Worm (Caenorhabditis elegans) whole organism, late embryonic: ENCODE data around the gene dct-18.
A peak's percentile ranks its signal among the peaks of the same experiment; 100 is the strongest.

ENCODE experiments used
- C38D4.7 ChIP-seq: fragments of 200-800 bp; sonication (Bioruptor generic); optimal IDR thresholded peaks from 2 replicates; lab custom pipeline; 2018; ENCODE audit warnings: mild to moderate bottlenecking, missing genetic modification characterization, moderate library complexity, missing compliant biosample characterization
- F13H6.1 ChIP-seq: sonication (generic microtip); optimal IDR thresholded peaks from 2 replicates; lab custom pipeline; 2016; ENCODE audit warnings: missing genetic modification characterization, missing compliant biosample characterization
- K02D7.2 ChIP-seq: sonication (generic microtip); optimal IDR thresholded peaks from 2 replicates; lab custom pipeline; 2017; ENCODE audit warnings: mild to moderate bottlenecking, missing genetic modification characterization, missing compliant biosample characterization
- ahr-1 ChIP-seq: sonication (generic microtip); optimal IDR thresholded peaks from 2 replicates; lab custom pipeline; 2016; ENCODE audit warnings: missing genetic modification characterization, missing compliant biosample characterization
- ama-1 ChIP-seq: fragments of 150-350 bp; optimal IDR thresholded peaks from 2 replicates; lab custom pipeline; 2014
- ceh-14 ChIP-seq: sonication (generic microtip); optimal IDR thresholded peaks from 2 replicates; lab custom pipeline; 2016; ENCODE audit warnings: missing genotype, missing genetic modification characterization, missing compliant biosample characterization
- ceh-2 ChIP-seq: sonication (generic microtip); optimal IDR thresholded peaks from 2 replicates; lab custom pipeline; 2016; ENCODE audit warnings: missing genotype, missing genetic modification characterization, missing compliant biosample characterization
- ceh-30 ChIP-seq: fragments of 150-350 bp; optimal IDR thresholded peaks from 2 replicates; lab custom pipeline; 2014; ENCODE audit warnings: missing biosample characterization, missing genetic modification characterization
- ceh-31 ChIP-seq: sonication (generic microtip); optimal IDR thresholded peaks from 2 replicates; lab custom pipeline; 2016; ENCODE audit warnings: missing genetic modification characterization, missing compliant biosample characterization
- ceh-34 ChIP-seq: sonication (generic microtip); optimal IDR thresholded peaks from 2 replicates; lab custom pipeline; 2016; ENCODE audit warnings: mild to moderate bottlenecking, missing genetic modification characterization, missing compliant biosample characterization
- ceh-48 ChIP-seq: sonication (generic microtip); optimal IDR thresholded peaks from 2 replicates; lab custom pipeline; 2016; ENCODE audit warnings: missing genetic modification characterization, inconsistent platforms, missing compliant biosample characterization
- ceh-9 ChIP-seq: sonication (generic microtip); optimal IDR thresholded peaks from 2 replicates; lab custom pipeline; 2016; ENCODE audit warnings: mild to moderate bottlenecking, missing genetic modification characterization, inconsistent platforms, missing compliant biosample characterization
- che-1 ChIP-seq: sonication (generic microtip); optimal IDR thresholded peaks from 2 replicates; lab custom pipeline; 2016; ENCODE audit warnings: mild to moderate bottlenecking, missing genetic modification characterization, missing compliant biosample characterization
- dmd-4 ChIP-seq: sonication (generic microtip); optimal IDR thresholded peaks from 2 replicates; lab custom pipeline; 2016; ENCODE audit warnings: borderline replicate concordance, missing genetic modification characterization, missing compliant biosample characterization
- dve-1 ChIP-seq: sonication (generic microtip); optimal IDR thresholded peaks from 2 replicates; lab custom pipeline; 2017; ENCODE audit warnings: antibody characterized with exemption, mild to moderate bottlenecking, missing genetic modification characterization, missing compliant biosample characterization
- eyg-1 ChIP-seq: sonication (generic microtip); optimal IDR thresholded peaks from 2 replicates; lab custom pipeline; 2016; ENCODE audit warnings: missing genotype, missing genetic modification characterization, missing compliant biosample characterization
- gmeb-2 ChIP-seq: sonication (generic microtip); optimal IDR thresholded peaks from 2 replicates; lab custom pipeline; 2016; ENCODE audit warnings: missing genetic modification characterization, inconsistent platforms, missing compliant biosample characterization
- hlh-13 ChIP-seq: fragments of 200-800 bp; sonication (Bioruptor generic); optimal IDR thresholded peaks from 2 replicates; lab custom pipeline; 2018; ENCODE audit warnings: mild to moderate bottlenecking, missing genetic modification characterization, missing compliant biosample characterization
- hlh-6 ChIP-seq: sonication (generic microtip); optimal IDR thresholded peaks from 2 replicates; lab custom pipeline; 2016; ENCODE audit warnings: missing genotype, missing genetic modification characterization, missing compliant biosample characterization
- hlh-8 ChIP-seq: sonication (generic microtip); optimal IDR thresholded peaks from 2 replicates; lab custom pipeline; 2016; ENCODE audit warnings: missing genotype, missing genetic modification characterization, missing compliant biosample characterization
- madf-2 ChIP-seq: sonication (generic microtip); optimal IDR thresholded peaks from 2 replicates; lab custom pipeline; 2017; ENCODE audit warnings: missing genetic modification characterization, missing compliant biosample characterization
- nfya-1 ChIP-seq: sonication (generic microtip); optimal IDR thresholded peaks from 2 replicates; lab custom pipeline; 2017; ENCODE audit warnings: missing genetic modification characterization, mild to moderate bottlenecking, missing compliant biosample characterization, antibody characterized with exemption, moderate library complexity
- odd-2 ChIP-seq: sonication (generic microtip); optimal IDR thresholded peaks from 2 replicates; lab custom pipeline; 2017; ENCODE audit warnings: antibody characterized with exemption, mild to moderate bottlenecking, missing genetic modification characterization, missing compliant biosample characterization
- pag-3 ChIP-seq: sonication (generic microtip); optimal IDR thresholded peaks from 2 replicates; lab custom pipeline; 2016; ENCODE audit warnings: missing compliant biosample characterization, missing genetic modification characterization, borderline replicate concordance
- pha-2 ChIP-seq: sonication (generic microtip); optimal IDR thresholded peaks from 2 replicates; lab custom pipeline; 2017; ENCODE audit warnings: mild to moderate bottlenecking, missing genetic modification characterization, missing compliant biosample characterization
- pqm-1 ChIP-seq: sonication (generic microtip); optimal IDR thresholded peaks from 2 replicates; lab custom pipeline; 2016; ENCODE audit warnings: missing genetic modification characterization, missing compliant biosample characterization
- pros-1 ChIP-seq: fragments of 150-350 bp; optimal IDR thresholded peaks from 2 replicates; lab custom pipeline; 2014; ENCODE audit warnings: missing biosample characterization, missing genetic modification reagents, missing genetic modification characterization
- ref-2 ChIP-seq: sonication (generic microtip); optimal IDR thresholded peaks from 2 replicates; lab custom pipeline; 2016; ENCODE audit warnings: missing genetic modification characterization, missing compliant biosample characterization
- rnt-1 ChIP-seq: sonication (generic microtip); optimal IDR thresholded peaks from 2 replicates; lab custom pipeline; 2016; ENCODE audit warnings: missing genetic modification characterization, missing compliant biosample characterization
- sdc-2 ChIP-seq: sonication (generic microtip); optimal IDR thresholded peaks from 2 replicates; lab custom pipeline; 2016; ENCODE audit warnings: missing genotype, missing genetic modification characterization, missing compliant biosample characterization
- sox-2 ChIP-seq: fragments of 200-800 bp; sonication (Bioruptor generic); IDR thresholded peaks from 2 replicates; pipeline ENCODE4 v1.3.6; 2022; ENCODE audit warnings: missing genetic modification reagents, missing genetic modification characterization, missing compliant biosample characterization
- syd-9 ChIP-seq: sonication (generic microtip); optimal IDR thresholded peaks from 2 replicates; lab custom pipeline; 2016; ENCODE audit warnings: mild to moderate bottlenecking, missing genetic modification characterization, moderate library complexity, missing compliant biosample characterization
- tbx-7 ChIP-seq: sonication (generic microtip); optimal IDR thresholded peaks from 2 replicates; lab custom pipeline; 2016; ENCODE audit warnings: missing genotype, missing genetic modification characterization, missing compliant biosample characterization
- ttx-3 ChIP-seq: sonication (generic microtip); optimal IDR thresholded peaks from 2 replicates; lab custom pipeline; 2016; ENCODE audit warnings: missing genetic modification reagents, missing genetic modification characterization, missing compliant biosample characterization
- unc-3 ChIP-seq, 2 experiments: fragments of 200-800 bp in 1 of 2; sonication (Bioruptor generic) in 1 of 2; sonication (generic microtip) in 1 of 2; conservative IDR thresholded peaks in 1 of 2; optimal IDR thresholded peaks in 1 of 2; 2 replicates each; pipeline versions ENCODE4 v1.3.6 to Lab custom; 2016 to 2022; ENCODE audit warnings: missing compliant biosample characterization in 2 of 2, missing genetic modification characterization in 2 of 2, missing genetic modification reagents in 1 of 2
- unc-86 ChIP-seq: sonication (generic microtip); optimal IDR thresholded peaks from 2 replicates; lab custom pipeline; 2016; ENCODE audit warnings: missing genetic modification characterization, missing compliant biosample characterization
- ztf-16 ChIP-seq: sonication (generic microtip); optimal IDR thresholded peaks from 2 replicates; lab custom pipeline; 2017; ENCODE audit warnings: missing genetic modification characterization, missing compliant biosample characterization

Gene dct-18

DNA sequence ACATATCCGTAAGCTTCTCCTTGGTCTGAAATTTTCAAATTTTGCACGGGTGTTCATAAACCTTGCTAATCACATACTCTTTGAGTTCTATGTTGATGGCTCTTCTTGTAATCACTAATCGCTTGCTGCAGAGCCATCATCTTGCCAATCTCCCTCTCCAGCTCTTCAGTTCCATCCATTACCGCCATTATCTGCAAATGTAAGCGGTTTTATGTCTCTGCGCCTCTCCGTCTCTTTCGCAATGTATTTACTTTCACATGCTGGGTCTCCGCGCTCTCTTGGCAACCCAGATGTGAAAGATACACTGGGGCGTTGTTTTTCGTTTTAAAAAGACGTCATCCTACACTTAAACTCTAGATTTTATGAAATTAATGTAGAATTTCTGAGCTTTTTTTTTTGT, 21.6 kb downstream of the dct-18 start (continued):
- no peak for TF ChIP-seq unc-86 (tag; lab: Kevin White, UChicago)
- TF ChIP-seq hlh-13 (GFP tag; lab: Kevin White, UChicago) = no peak
- TF ChIP-seq hlh-6 = no peak
- no peak for TF ChIP-seq tbx-7 (tag; lab: Kevin White, UChicago)
- TF ChIP-seq ceh-2 (tag; lab: Kevin White, UChicago) = no peak
- TF ChIP-seq ceh-14 (tag; lab: Kevin White, UChicago) = no peak
- peak; percentile 43 for TF ChIP-seq rnt-1

DNA sequence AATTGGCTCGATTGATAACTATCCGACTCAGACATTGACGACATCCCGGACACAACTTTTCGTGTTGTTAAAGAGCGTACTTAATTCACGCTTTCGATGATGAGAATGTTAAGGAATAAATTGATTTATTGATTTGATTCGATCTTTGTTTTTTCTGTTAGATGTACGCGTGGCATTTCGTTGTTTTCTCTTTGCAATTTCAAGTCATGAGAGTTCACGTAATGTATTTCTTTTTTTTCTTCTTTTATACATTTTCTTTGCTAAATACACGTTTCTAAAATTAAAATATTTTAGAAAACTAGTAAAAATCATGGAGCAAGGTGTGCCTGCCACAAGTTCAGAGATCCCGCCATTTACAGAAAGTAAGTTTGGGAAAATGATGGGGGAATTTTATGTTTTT, 23.0 kb downstream of the dct-18 start, which contains the start of the genes Y38F1A.1 and Y38F1A.2:
Gene Y38F1A.1, minus strand, starts transcription at position 101 of the 400 bp plus-strand sequence.
Gene Y38F1A.2, plus strand, starts transcription at position 289 of the 400 bp plus-strand sequence.
- no peak for TF ChIP-seq K02D7.2

ce11 chrII:12960206-12960605, 28.5 kb downstream of the dct-18 start:
- TF ChIP-seq pag-3 (tag; lab: Kevin White, UChicago) (no peak), dmd-4 (no peak), ttx-3 (no peak), unc-86 (tag; lab: Kevin White, UChicago) (no peak)

- TF ChIP-seq rnt-1 (no peak), ceh-30 (no peak), unc-86 (tag; lab: Kevin White, UChicago) (no peak), ceh-9 (tag; lab: Kevin White, UChicago) (no peak), odd-2 (tag; lab: Kevin White, UChicago) (no peak), sdc-2 (tag; lab: Kevin White, UChicago) (no peak), tbx-7 (tag; lab: Kevin White, UChicago) (no peak), dve-1 (tag; lab: Kevin White, UChicago) (no peak), madf-2 (tag; lab: Kevin White, UChicago) (no peak), ama-1 (lab: Kevin White, UChicago) (no peak), sox-2 (GFP tag; lab: Robert Waterston, UW) (no peak), ceh-34 (tag; lab: Kevin White, UChicago) (no peak), F13H6.1 (no peak), pha-2 (tag; lab: Kevin White, UChicago) (no peak), ceh-48 (no peak), pag-3 (tag; lab: Kevin White, UChicago) (no peak), hlh-8 (tag; lab: Kevin White, UChicago) (no peak), ahr-1 (tag; lab: Kevin White, UChicago) (no peak), ceh-31 (tag; lab: Kevin White, UChicago) (no peak), hlh-6 (no peak)
These were observed 29.6 kb downstream of the dct-18 start for ce11 chrII:12961293-12961692.

ce11 chrII:12961743-12962142, 30.1 kb downstream of the dct-18 start:
- no peak for TF ChIP-seq pqm-1 (tag; lab: Kevin White, UChicago)
- TF ChIP-seq nfya-1 (tag; lab: Kevin White, UChicago) = no peak
- no peak for TF ChIP-seq ceh-30
- no peak for TF ChIP-seq eyg-1 (tag; lab: Kevin White, UChicago)
- no peak for TF ChIP-seq ref-2 (tag; lab: Kevin White, UChicago)
- no peak for TF ChIP-seq dmd-4
- TF ChIP-seq hlh-13 (GFP tag; lab: Kevin White, UChicago) = no peak
- no peak for TF ChIP-seq gmeb-2 (tag; lab: Kevin White, UChicago)
- TF ChIP-seq hlh-8 (tag; lab: Kevin White, UChicago) = no peak
- TF ChIP-seq pag-3 (tag; lab: Kevin White, UChicago) = no peak
- no peak for TF ChIP-seq sox-2 (GFP tag; lab: Robert Waterston, UW)
- no peak for TF ChIP-seq pha-2 (tag; lab: Kevin White, UChicago)
- TF ChIP-seq unc-3 (GFP tag; conservative IDR thresholded peaks at IDR 0.05; lab: Robert Waterston, UW) = no peak
- no peak for TF ChIP-seq unc-3 (tag; optimal IDR thresholded peaks at IDR 0.05; lab: Kevin White, UChicago)
- TF ChIP-seq che-1 (tag; lab: Kevin White, UChicago) = no peak
- TF ChIP-seq pros-1 (tag; lab: Kevin White, UChicago) = no peak
- TF ChIP-seq syd-9 (tag; lab: Kevin White, UChicago) = no peak
- no peak for TF ChIP-seq tbx-7 (tag; lab: Kevin White, UChicago)
- no peak for TF ChIP-seq ztf-16 (tag; lab: Kevin White, UChicago)
- no peak for TF ChIP-seq dve-1 (tag; lab: Kevin White, UChicago)
- TF ChIP-seq C38D4.7 (GFP tag; lab: Kevin White, UChicago) = no peak
